Fruit fly (Drosophila melanogaster) whole organism, prepupa: ENCODE measurements around the gene CG4793.

ENCODE experiments used
- CG10631 ChIP-seq: fragments of 200-800 bp; sonication (Bioruptor generic); optimal IDR thresholded peaks from 2 replicates; lab custom pipeline; 2016; ENCODE audit warnings: missing biosample characterization, missing genetic modification characterization
- CG10669 ChIP-seq: fragments of 200-800 bp; sonication (Bioruptor generic); optimal IDR thresholded peaks from 3 replicates; lab custom pipeline; 2018; ENCODE audit warnings: missing biosample characterization, mild to moderate bottlenecking, missing genetic modification characterization, moderate library complexity
- CG11762 ChIP-seq: fragments of 200-800 bp; sonication (Bioruptor generic); optimal IDR thresholded peaks from 3 replicates; lab custom pipeline; 2016; ENCODE audit warnings: missing biosample characterization, missing genetic modification characterization; ENCODE audit not compliant: insufficient read depth
- CG15336 ChIP-seq: fragments of 200-800 bp; sonication (Bioruptor generic); IDR thresholded peaks from 2 replicates; pipeline ENCODE4 v1.3.6; 2022; ENCODE audit warnings: missing biosample characterization, missing genetic modification characterization
- CG1621 ChIP-seq: fragments of 200-800 bp; sonication (Bioruptor generic); optimal IDR thresholded peaks from 3 replicates; lab custom pipeline; 2018; ENCODE audit warnings: missing biosample characterization, mild to moderate bottlenecking, missing genetic modification characterization
- CG3032 ChIP-seq: fragments of 200-800 bp; optimal IDR thresholded peaks from 2 replicates; lab custom pipeline; 2019; ENCODE audit warnings: missing biosample characterization, mild to moderate bottlenecking, missing genetic modification characterization, moderate library complexity
- CG32006 ChIP-seq: fragments of 200-800 bp; sonication (Bioruptor generic); optimal IDR thresholded peaks from 3 replicates; lab custom pipeline; 2017; ENCODE audit warnings: missing biosample characterization, mild to moderate bottlenecking, missing genetic modification characterization
- CG34406 ChIP-seq: fragments of 200-800 bp; sonication (Bioruptor generic); optimal IDR thresholded peaks from 3 replicates; lab custom pipeline; 2016; ENCODE audit warnings: missing biosample characterization, missing genetic modification characterization
- CG3919 ChIP-seq: fragments of 200-800 bp; sonication (Bioruptor generic); optimal IDR thresholded peaks from 3 replicates; lab custom pipeline; 2016; ENCODE audit warnings: missing biosample characterization, missing genetic modification characterization
- CG4318 ChIP-seq: fragments of 200-800 bp; sonication (Bioruptor generic); optimal IDR thresholded peaks from 3 replicates; lab custom pipeline; 2017; ENCODE audit warnings: missing biosample characterization, mild to moderate bottlenecking, missing genetic modification characterization
- CG6163 ChIP-seq: fragments of 200-800 bp; sonication (Bioruptor generic); IDR thresholded peaks from 3 replicates; pipeline ENCODE4 v1.3.6; 2022; ENCODE audit warnings: missing biosample characterization, missing genetic modification characterization
- CG6276 ChIP-seq: fragments of 200-800 bp; sonication (Bioruptor generic); optimal IDR thresholded peaks from 2 replicates; lab custom pipeline; 2017; ENCODE audit warnings: missing biosample characterization, mild to moderate bottlenecking, missing genetic modification characterization
- CG6792 ChIP-seq: fragments of 200-800 bp; sonication (Bioruptor generic); optimal IDR thresholded peaks from 3 replicates; lab custom pipeline; 2016; ENCODE audit warnings: missing biosample characterization, missing genetic modification characterization
- CG6808 ChIP-seq: fragments of 200-800 bp; sonication (Bioruptor generic); optimal IDR thresholded peaks from 3 replicates; lab custom pipeline; 2017; ENCODE audit warnings: missing biosample characterization, missing genetic modification characterization, mild to moderate bottlenecking, moderate library complexity, missing genetic modification reagents
- CG7368 ChIP-seq: fragments of 200-800 bp; sonication (Bioruptor generic); optimal IDR thresholded peaks from 3 replicates; lab custom pipeline; 2016; ENCODE audit warnings: missing biosample characterization, missing genetic modification characterization
- CG8319 ChIP-seq: fragments of 200-800 bp; sonication (Bioruptor generic); optimal IDR thresholded peaks from 3 replicates; lab custom pipeline; 2016; ENCODE audit warnings: missing biosample characterization, missing genetic modification characterization
- CG8632 ChIP-seq: fragments of 200-800 bp; sonication (Bioruptor generic); optimal IDR thresholded peaks from 3 replicates; lab custom pipeline; 2016; ENCODE audit warnings: missing biosample characterization, missing genetic modification characterization
- CG9139 ChIP-seq: fragments of 200-800 bp; sonication (Bioruptor generic); optimal IDR thresholded peaks from 3 replicates; lab custom pipeline; 2017; ENCODE audit warnings: missing biosample characterization, mild to moderate bottlenecking, missing genetic modification characterization
- Eip78C ChIP-seq: fragments of 200-800 bp; sonication (Bioruptor generic); peaks from one replicate; lab custom pipeline; 2016; ENCODE audit warnings: missing biosample characterization, missing genetic modification characterization
- Eip93F ChIP-seq: fragments of 200-800 bp; sonication (Bioruptor generic); optimal IDR thresholded peaks from 2 replicates; lab custom pipeline; 2016; ENCODE audit warnings: missing biosample characterization, mild to moderate bottlenecking, missing genetic modification characterization
- Ets96B ChIP-seq: fragments of 200-800 bp; optimal IDR thresholded peaks from 2 replicates; lab custom pipeline; 2019; ENCODE audit warnings: missing biosample characterization, mild to moderate bottlenecking, missing genetic modification characterization, moderate library complexity
- Hr38 ChIP-seq: sonication (Bioruptor generic); optimal IDR thresholded peaks from 2 replicates; lab custom pipeline; 2016; ENCODE audit warnings: missing biosample characterization, missing genetic modification characterization
- OdsH ChIP-seq: fragments of 200-800 bp; sonication (Bioruptor generic); optimal IDR thresholded peaks from 3 replicates; lab custom pipeline; 2016; ENCODE audit warnings: missing biosample characterization, missing genetic modification characterization
- Smox ChIP-seq: fragments of 200-800 bp; sonication (Bioruptor generic); optimal IDR thresholded peaks from 3 replicates; lab custom pipeline; 2016; ENCODE audit warnings: missing biosample characterization, missing genetic modification characterization
- Sox14 ChIP-seq: fragments of 200-800 bp; sonication (Bioruptor generic); optimal IDR thresholded peaks from 3 replicates; lab custom pipeline; 2016; ENCODE audit warnings: missing biosample characterization, missing genetic modification characterization
- Sox15 ChIP-seq: fragments of 200-800 bp; sonication (Bioruptor generic); optimal IDR thresholded peaks from 3 replicates; lab custom pipeline; 2016; ENCODE audit warnings: missing biosample characterization, missing genetic modification characterization
- achi ChIP-seq: fragments of 200-800 bp; sonication (Bioruptor generic); optimal IDR thresholded peaks from 3 replicates; lab custom pipeline; 2016; ENCODE audit warnings: missing biosample characterization, missing genetic modification characterization
- acj6 ChIP-seq: fragments of 200-800 bp; sonication (Bioruptor generic); optimal IDR thresholded peaks from 3 replicates; lab custom pipeline; 2016; ENCODE audit warnings: missing biosample characterization, missing genetic modification characterization
- dsx ChIP-seq: fragments of 200-800 bp; optimal IDR thresholded peaks from 3 replicates; lab custom pipeline; 2019; ENCODE audit warnings: missing biosample characterization, mild to moderate bottlenecking, missing genetic modification characterization, moderate library complexity; ENCODE audit not compliant: poor library complexity, severe bottlenecking
- eg ChIP-seq: fragments of 200-800 bp; sonication (Bioruptor generic); IDR thresholded peaks from 3 replicates; pipeline ENCODE4 v1.3.6; 2022; ENCODE audit warnings: missing biosample characterization, missing genetic modification characterization
- esn ChIP-seq: fragments of 200-800 bp; sonication (Bioruptor generic); optimal IDR thresholded peaks from 2 replicates; lab custom pipeline; 2016; ENCODE audit warnings: missing biosample characterization, mild to moderate bottlenecking, missing genetic modification characterization, moderate library complexity
- fd59A ChIP-seq: fragments of 200-800 bp; sonication (Bioruptor generic); optimal IDR thresholded peaks from 2 replicates; lab custom pipeline; 2017; ENCODE audit warnings: missing biosample characterization, mild to moderate bottlenecking, missing genetic modification characterization, missing genetic modification reagents
- fd85E ChIP-seq: fragments of 200-800 bp; sonication (Bioruptor generic); optimal IDR thresholded peaks from 3 replicates; lab custom pipeline; 2016; ENCODE audit warnings: missing biosample characterization, missing genetic modification characterization
- fkh ChIP-seq: fragments of 200-800 bp; sonication (Bioruptor generic); optimal IDR thresholded peaks from 3 replicates; lab custom pipeline; 2017; ENCODE audit warnings: missing biosample characterization, mild to moderate bottlenecking, missing genetic modification characterization, moderate library complexity
- lz ChIP-seq: fragments of 200-800 bp; sonication (Bioruptor generic); optimal IDR thresholded peaks from 3 replicates; lab custom pipeline; 2016; ENCODE audit warnings: missing biosample characterization, missing genetic modification characterization
- pdm3 ChIP-seq: fragments of 200-800 bp; sonication (Bioruptor generic); optimal IDR thresholded peaks from 3 replicates; lab custom pipeline; 2016; ENCODE audit warnings: missing biosample characterization, missing genetic modification characterization
- spab ChIP-seq: fragments of 200-800 bp; sonication (Bioruptor generic); optimal IDR thresholded peaks from 2 replicates; lab custom pipeline; 2017; ENCODE audit warnings: missing biosample characterization, mild to moderate bottlenecking, missing genetic modification characterization, missing genetic modification reagents
- ss ChIP-seq, 2 experiments: fragments of 200-800 bp; sonication (Bioruptor generic); optimal IDR thresholded peaks; 2 replicates in 1 of 2; 3 replicates in 1 of 2; lab custom pipeline; 2017 to 2018; ENCODE audit warnings: mild to moderate bottlenecking in 2 of 2, missing biosample characterization in 2 of 2, missing genetic modification characterization in 2 of 2, moderate library complexity in 1 of 2
- svp ChIP-seq: fragments of 200-800 bp; sonication (Bioruptor generic); peaks from one replicate; lab custom pipeline; 2016; ENCODE audit warnings: missing biosample characterization, missing genetic modification characterization
- topi ChIP-seq: fragments of 200-800 bp; sonication (Bioruptor generic); optimal IDR thresholded peaks from 3 replicates; lab custom pipeline; 2016; ENCODE audit warnings: missing biosample characterization, missing genetic modification characterization
- vri ChIP-seq: fragments of 200-800 bp; sonication (Bioruptor generic); optimal IDR thresholded peaks from 3 replicates; lab custom pipeline; 2016; ENCODE audit warnings: missing biosample characterization, mild to moderate bottlenecking, missing genetic modification characterization

The CG4793 gene

DNA sequence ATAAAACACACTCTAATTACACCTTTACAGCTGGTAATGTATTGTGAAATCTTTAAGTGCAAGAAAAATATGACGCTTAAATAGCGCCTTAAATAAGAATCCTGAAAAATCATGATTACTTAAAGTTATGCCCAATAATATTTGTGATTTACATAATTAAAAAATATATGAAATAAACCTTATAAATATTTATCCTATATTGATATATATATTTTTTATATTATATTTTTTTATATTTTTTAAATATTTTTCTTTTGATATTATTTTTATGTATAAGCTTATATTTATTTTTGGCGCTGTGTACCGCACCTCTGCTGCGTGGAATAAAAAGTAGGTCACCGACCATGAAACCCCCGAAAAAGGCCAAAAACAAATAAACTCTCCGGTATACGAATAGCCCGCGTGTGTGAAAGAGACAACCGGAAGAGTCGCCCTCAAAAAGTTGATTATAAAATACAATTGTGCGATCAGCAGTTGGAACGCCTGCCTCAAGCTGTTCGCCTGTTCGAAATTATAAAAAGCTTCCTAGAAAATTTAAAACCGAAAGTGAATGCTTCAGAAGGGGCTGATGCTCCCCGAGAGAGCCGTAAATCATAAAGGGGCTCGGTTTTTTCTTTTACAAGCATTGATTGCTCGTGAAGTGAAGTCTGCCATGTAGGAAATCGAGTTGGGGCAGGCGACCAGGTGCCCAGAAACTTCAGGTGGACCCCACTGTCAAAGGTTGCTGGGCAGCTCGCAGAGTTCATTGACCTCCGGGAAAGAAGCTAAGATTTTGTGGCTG, 14.5 kb upstream of the CG4793 start (continued):
- no peak for TF ChIP-seq Hr38
- no peak for TF ChIP-seq Ets96B (tag; lab: Kevin White, UChicago)
- TF ChIP-seq Sox15 (GFP tag; lab: Kevin White, UChicago): no peak
- TF ChIP-seq CG15336 (GFP tag; lab: Robert Waterston, UW): no peak
- TF ChIP-seq vri (GFP tag; lab: Kevin White, UChicago): peak; percentile 89
- TF ChIP-seq CG3919 (GFP tag; lab: Kevin White, UChicago): no peak
- TF ChIP-seq Eip93F: peak; percentile 59
- TF ChIP-seq Sox14 (GFP tag; lab: Kevin White, UChicago): no peak
- TF ChIP-seq fkh (GFP tag; lab: Kevin White, UChicago): peak; percentile 96
- peak; percentile 51 for TF ChIP-seq CG34406 (GFP tag; lab: Kevin White, UChicago)
- TF ChIP-seq lz (GFP tag; lab: Kevin White, UChicago): no peak
- TF ChIP-seq CG10669 (GFP tag; lab: Kevin White, UChicago): no peak
- no peak for TF ChIP-seq eg (GFP tag; lab: Robert Waterston, UW)
- TF ChIP-seq CG6163: peak; percentile 44; the same call in 1 of the 3 replicates
- TF ChIP-seq Eip78C: peak; percentile 17
- no peak for TF ChIP-seq dsx
- no peak for TF ChIP-seq CG6276 (GFP tag; lab: Kevin White, UChicago)
- no peak for TF ChIP-seq ss (GFP tag; optimal IDR thresholded peaks at IDR 0.05; lab: Kevin White, UChicago)
- TF ChIP-seq pdm3 (GFP tag; lab: Kevin White, UChicago): no peak
- TF ChIP-seq topi: peak; percentile 3
- no peak for TF ChIP-seq CG4318 (GFP tag; lab: Kevin White, UChicago)
- TF ChIP-seq CG7368 (GFP tag; lab: Kevin White, UChicago): no peak
- TF ChIP-seq fd85E (GFP tag; lab: Kevin White, UChicago): no peak
- no peak for TF ChIP-seq CG8319 (GFP tag; lab: Kevin White, UChicago)
- TF ChIP-seq esn (GFP tag; lab: Kevin White, UChicago): no peak
- TF ChIP-seq Smox (GFP tag; lab: Kevin White, UChicago): no peak
- TF ChIP-seq CG9139 (GFP tag; lab: Kevin White, UChicago): no peak
- TF ChIP-seq CG10631 (GFP tag; lab: Kevin White, UChicago): peak; percentile 5

- peak; percentile 39 to 62 for TF ChIP-seq ss (GFP tag; optimal IDR thresholded peaks at IDR 0.05; lab: Kevin White, UChicago)
- TF ChIP-seq CG3032 (tag; lab: Kevin White, UChicago): peak; percentile 81
- TF ChIP-seq achi (GFP tag; lab: Kevin White, UChicago): peak; percentile 24
- peak; percentile 64 for TF ChIP-seq CG10631 (GFP tag; lab: Kevin White, UChicago)
- peak; percentile 40 for TF ChIP-seq OdsH (GFP tag; lab: Kevin White, UChicago)
- TF ChIP-seq CG32006 (GFP tag; lab: Kevin White, UChicago): no peak
- TF ChIP-seq Eip78C: peak; percentile 75
- TF ChIP-seq acj6 (GFP tag; lab: Kevin White, UChicago): peak; percentile 36
- TF ChIP-seq CG10669 (GFP tag; lab: Kevin White, UChicago): peak; percentile 64
- TF ChIP-seq Ets96B (tag; lab: Kevin White, UChicago): peak; percentile 77
- no peak for TF ChIP-seq Hr38
- peak; percentile 11 for TF ChIP-seq svp (GFP tag; lab: Kevin White, UChicago)
- TF ChIP-seq spab (GFP tag; lab: Kevin White, UChicago): peak; percentile 58
- peak; percentile 53 for TF ChIP-seq fd59A (GFP tag; lab: Kevin White, UChicago)
- TF ChIP-seq CG6163: peak; percentile 53; the same call in 2 of the 3 replicates
- peak; percentile 8 for TF ChIP-seq CG6792 (GFP tag; lab: Kevin White, UChicago)
- peak; percentile 22 for TF ChIP-seq dsx
- TF ChIP-seq CG1621 (tag; lab: Kevin White, UChicago): peak; percentile 11
- no peak for TF ChIP-seq CG11762 (GFP tag; lab: Kevin White, UChicago)
- peak; percentile 43 for TF ChIP-seq CG6808 (GFP tag; lab: Kevin White, UChicago)
- peak; percentile 26 for TF ChIP-seq CG8632 (GFP tag; lab: Kevin White, UChicago)
- no peak for TF ChIP-seq esn (GFP tag; lab: Kevin White, UChicago)
- TF ChIP-seq topi: no peak
Measured at dm6 chr2L:15909277-15909674, 13.9 kb upstream of the CG4793 start.
